Worm (Caenorhabditis elegans) whole organism, late embryonic: ENCODE data around the gene nspg-8.

ENCODE experiments used
- Y22D7AL.16 ChIP-seq: sonication (generic microtip); optimal IDR thresholded peaks from 2 replicates; lab custom pipeline; 2016; ENCODE audit warnings: missing genetic modification characterization, missing compliant biosample characterization
- pag-3 ChIP-seq: sonication (generic microtip); optimal IDR thresholded peaks from 2 replicates; lab custom pipeline; 2016; ENCODE audit warnings: missing compliant biosample characterization, missing genetic modification characterization, borderline replicate concordance

DNA sequence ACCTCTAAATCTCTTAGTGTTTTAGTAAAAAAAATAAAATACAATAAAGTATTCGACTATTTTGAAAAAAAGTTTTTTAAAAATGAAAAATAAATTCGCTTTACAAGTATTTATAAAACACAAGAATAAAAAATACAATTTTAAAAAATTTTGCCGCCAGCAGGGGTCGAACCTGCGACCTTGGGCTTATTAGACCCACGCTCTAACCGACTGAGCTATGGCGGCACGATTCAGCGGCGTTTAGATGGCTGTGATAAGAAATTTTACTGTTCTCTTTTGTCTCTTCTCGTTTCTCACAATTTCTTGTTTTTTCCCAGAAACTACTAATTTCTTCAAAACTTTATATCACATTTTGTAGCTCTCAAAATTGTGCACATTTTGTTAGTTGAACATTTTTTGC is 18.7 kb upstream of the nspg-8 start:
- TF ChIP-seq pag-3 (tag; lab: Kevin White, UChicago), result no peak
- TF ChIP-seq Y22D7AL.16 (tag; lab: Kevin White, UChicago), result no peak
